Fruit fly (Drosophila melanogaster): ENCODE results near the gene CG45045.

CG45045 gene

dm6 chr3R:17703024-17703690 is 35.8 kb downstream of the CG45045 start (continued):
- TF ChIP-seq Eip75B (GFP tag; optimal IDR thresholded peaks at IDR 0.05) (peak; percentile 97), OdsH (GFP tag; optimal IDR thresholded peaks at IDR 0.05) (peak; percentile 98), CG10631 (GFP tag; optimal IDR thresholded peaks at IDR 0.05) (peak; percentile 96), CG6854 (GFP tag; optimal IDR thresholded peaks at IDR 0.05) (peak; percentile 22), Blimp-1 (GFP tag; optimal IDR thresholded peaks at IDR 0.05) (peak; percentile 78), CG11762 (GFP tag; optimal IDR thresholded peaks at IDR 0.05; ENCODE audit: insufficient read depth) (peak; percentile 97), CG6792 (GFP tag; optimal IDR thresholded peaks at IDR 0.05) (peak; percentile 95), fd59A (GFP tag; optimal IDR thresholded peaks at IDR 0.05) (peak; percentile 91), eg (GFP tag; IDR thresholded peaks at IDR 0.05) (peak; percentile 94), dac (GFP tag; optimal IDR thresholded peaks at IDR 0.05) (peak; percentile 83), Hr4 (GFP tag; optimal IDR thresholded peaks at IDR 0.05) (peak; percentile 98), Hr38 (GFP tag; optimal IDR thresholded peaks at IDR 0.05) (peak; percentile 40), Gug (GFP tag; IDR thresholded peaks at IDR 0.05) (peak; percentile 94), CG8632 (GFP tag; optimal IDR thresholded peaks at IDR 0.05) (peak; percentile 94), CG3032 (tag; optimal IDR thresholded peaks at IDR 0.05) (peak; percentile 90), CG3919 (GFP tag; optimal IDR thresholded peaks at IDR 0.05) (peak; percentile 98), Ets21C (GFP tag; optimal IDR thresholded peaks at IDR 0.05) (peak; percentile 91), net (GFP tag; optimal IDR thresholded peaks at IDR 0.05) (peak; percentile 97), Eip78C (GFP tag) (peak; percentile 99), dsx (GFP tag; optimal IDR thresholded peaks at IDR 0.05; ENCODE audit: poor library complexity, severe bottlenecking) (peak; percentile 94), acj6 (GFP tag; optimal IDR thresholded peaks at IDR 0.05) (peak; percentile 96), CG6808 (GFP tag; optimal IDR thresholded peaks at IDR 0.05) (peak; percentile 94), CG10669 (GFP tag; optimal IDR thresholded peaks at IDR 0.05) (peak; percentile 96), CG9139 (GFP tag; optimal IDR thresholded peaks at IDR 0.05) (peak; percentile 87), CG7368 (GFP tag; optimal IDR thresholded peaks at IDR 0.05) (peak; percentile 95), salr (GFP tag; optimal IDR thresholded peaks at IDR 0.05) (peak; percentile 78 to 98), CG1621 (tag; optimal IDR thresholded peaks at IDR 0.05) (peak; percentile 78), Met (GFP tag; optimal IDR thresholded peaks at IDR 0.05) (peak; percentile 96), CG4318 (GFP tag; optimal IDR thresholded peaks at IDR 0.05) (peak; percentile 94), fd85E (GFP tag; optimal IDR thresholded peaks at IDR 0.05) (peak; percentile 79), Eip93F (GFP tag; optimal IDR thresholded peaks at IDR 0.05) (peak; percentile 26), svp (GFP tag) (peak; percentile 96), Sox15 (GFP tag; optimal IDR thresholded peaks at IDR 0.05) (peak; percentile 93), lz (GFP tag; optimal IDR thresholded peaks at IDR 0.05) (peak; percentile 95), achi (GFP tag; optimal IDR thresholded peaks at IDR 0.05) (peak; percentile 95)

dm6 chr3R:17703691-17704537 is 36.5 kb downstream of the CG45045 start:
- TF ChIP-seq CG8632 (GFP tag; optimal IDR thresholded peaks at IDR 0.05) (peak; percentile 100), ss (GFP tag; optimal IDR thresholded peaks at IDR 0.05) (peak; percentile 100), dsx (GFP tag; optimal IDR thresholded peaks at IDR 0.05; ENCODE audit: poor library complexity, severe bottlenecking) (peak; percentile 99), net (GFP tag; optimal IDR thresholded peaks at IDR 0.05) (peak; percentile 100), dac (GFP tag; optimal IDR thresholded peaks at IDR 0.05) (peak; percentile 100), acj6 (GFP tag; optimal IDR thresholded peaks at IDR 0.05) (peak; percentile 100), CG7368 (GFP tag; optimal IDR thresholded peaks at IDR 0.05) (peak; percentile 100), achi (GFP tag; optimal IDR thresholded peaks at IDR 0.05) (peak; percentile 99), CG6854 (GFP tag; optimal IDR thresholded peaks at IDR 0.05) (peak; percentile 99), spab (GFP tag; optimal IDR thresholded peaks at IDR 0.05) (peak; percentile 100), CG11902 (GFP tag; optimal IDR thresholded peaks at IDR 0.05) (peak; percentile 100), CG11762 (GFP tag; optimal IDR thresholded peaks at IDR 0.05; ENCODE audit: insufficient read depth) (peak; percentile 100), Hr39 (GFP tag; optimal IDR thresholded peaks at IDR 0.05) (peak; percentile 100), vri (GFP tag; optimal IDR thresholded peaks at IDR 0.05) (peak; percentile 100), CG1621 (tag; optimal IDR thresholded peaks at IDR 0.05) (peak; percentile 99), CG10669 (GFP tag; optimal IDR thresholded peaks at IDR 0.05) (peak; percentile 100), Sox15 (GFP tag; optimal IDR thresholded peaks at IDR 0.05) (peak; percentile 100), CG3032 (tag; optimal IDR thresholded peaks at IDR 0.05) (peak; percentile 100), Eip93F (GFP tag; optimal IDR thresholded peaks at IDR 0.05) (peak; percentile 100), cyc (GFP tag; optimal IDR thresholded peaks at IDR 0.05) (peak; percentile 100), CG6792 (GFP tag; optimal IDR thresholded peaks at IDR 0.05) (peak; percentile 100), Eip75B (GFP tag; optimal IDR thresholded peaks at IDR 0.05) (peak; percentile 100), lz (GFP tag; optimal IDR thresholded peaks at IDR 0.05) (peak; percentile 100), Eip78C (GFP tag) (peak; percentile 100), Hr38 (GFP tag; optimal IDR thresholded peaks at IDR 0.05) (peak; percentile 98), Smox (GFP tag; optimal IDR thresholded peaks at IDR 0.05) (peak; percentile 100), CG9139 (GFP tag; optimal IDR thresholded peaks at IDR 0.05) (peak; percentile 99), pdm3 (GFP tag; optimal IDR thresholded peaks at IDR 0.05) (peak; percentile 100), Ets21C (GFP tag; optimal IDR thresholded peaks at IDR 0.05) (peak; percentile 100)

All from whole organism, prepupa.